Fruit fly (Drosophila melanogaster) whole organism, pupa: ENCODE measurements around the gene CG6602.

ENCODE experiments used
- CG14655 ChIP-seq: fragments of 200-800 bp; sonication (Bioruptor generic); optimal IDR thresholded peaks from 3 replicates; lab custom pipeline; 2017; ENCODE audit warnings: mild to moderate bottlenecking, missing biosample characterization, missing genetic modification reagents, missing genetic modification characterization
- CG32121 ChIP-seq: fragments of 200-800 bp; sonication (Bioruptor generic); IDR thresholded peaks from 2 replicates; pipeline ENCODE4 v1.3.6; 2022; ENCODE audit warnings: missing biosample characterization, missing genetic modification characterization
- CG4496 ChIP-seq: fragments of 200-800 bp; sonication (Bioruptor generic); IDR thresholded peaks from 3 replicates; pipeline ENCODE4 v1.3.6; 2022; ENCODE audit warnings: missing biosample characterization, missing genetic modification characterization
- CG8301 ChIP-seq: fragments of 200-800 bp; sonication (Bioruptor generic); optimal IDR thresholded peaks from 2 replicates; lab custom pipeline; 2018; ENCODE audit warnings: missing biosample characterization, mild to moderate bottlenecking, missing genetic modification characterization
- D1 ChIP-seq: fragments of 200-800 bp; sonication (Bioruptor generic); optimal IDR thresholded peaks from 2 replicates; lab custom pipeline; 2018; ENCODE audit warnings: missing biosample characterization, mild to moderate bottlenecking, missing genetic modification characterization, moderate library complexity
- gl ChIP-seq: fragments of 200-800 bp; sonication (Bioruptor generic); optimal IDR thresholded peaks from 2 replicates; lab custom pipeline; 2018; ENCODE audit warnings: missing biosample characterization, mild to moderate bottlenecking, missing genetic modification characterization
- rn ChIP-seq: fragments of 200-800 bp; sonication (Bioruptor generic); IDR thresholded peaks from 2 replicates; pipeline ENCODE4 v1.3.6; 2022; ENCODE audit warnings: missing biosample characterization, missing genetic modification characterization

dm6 chr3L:6052021-6052420 is 19.9 kb upstream of the CG6602 start, which contains the start of gene Jon65Aii:
- TF ChIP-seq CG8301 (tag; lab: Kevin White, UChicago) (no peak), CG4496 (GFP tag; lab: Robert Waterston, UW) (no peak), CG14655 (GFP tag; lab: Kevin White, UChicago) (no peak), rn (GFP tag; lab: Robert Waterston, UW) (no peak), gl (tag; lab: Kevin White, UChicago) (no peak), CG32121 (GFP tag; lab: Robert Waterston, UW) (no peak), D1 (tag; lab: Kevin White, UChicago) (no peak)
